Worm (Caenorhabditis elegans): ENCODE measurements around the gene F09C6.16.

F09C6.16 gene

ce11 chrV:16904612-16905011, 5.2 kb downstream of the F09C6.16 start, which contains the start of gene nhr-262:
Gene nhr-262 (plus strand): TSS chrV:16904912.
- TF ChIP-seq egl-27 (tag; optimal IDR thresholded peaks at IDR 0.05) (no peak), ceh-16 (tag; optimal IDR thresholded peaks at IDR 0.05) (no peak), lsy-12 (tag; optimal IDR thresholded peaks at IDR 0.05) (no peak), nhr-77 (tag; optimal IDR thresholded peaks at IDR 0.05) (no peak), nhr-67 (tag; optimal IDR thresholded peaks at IDR 0.05) (no peak), elt-3 (tag; optimal IDR thresholded peaks at IDR 0.05) (no peak), nhr-43 (tag; optimal IDR thresholded peaks at IDR 0.05; ENCODE audit: poor library complexity, severe bottlenecking) (no peak), nfya-1 (tag; optimal IDR thresholded peaks at IDR 0.05; ENCODE audit: insufficient read depth) (no peak), nhr-76 (tag; optimal IDR thresholded peaks at IDR 0.05) (no peak), ztf-4 (tag; optimal IDR thresholded peaks at IDR 0.05) (no peak), pqm-1 (tag; optimal IDR thresholded peaks at IDR 0.05) (no peak), eor-1 (tag; optimal IDR thresholded peaks at IDR 0.05) (no peak), ceh-28 (tag; optimal IDR thresholded peaks at IDR 0.05) (no peak), nhr-11 (tag; optimal IDR thresholded peaks at IDR 0.05) (no peak)

- TF ChIP-seq mdl-1 (tag; optimal IDR thresholded peaks at IDR 0.05) (no peak), ztf-4 (tag; optimal IDR thresholded peaks at IDR 0.05) (no peak), jun-1 (tag; optimal IDR thresholded peaks at IDR 0.05) (no peak), fos-1 (tag; optimal IDR thresholded peaks at IDR 0.05) (no peak), elt-1 (tag; optimal IDR thresholded peaks at IDR 0.05) (no peak), ztf-11 (tag; optimal IDR thresholded peaks at IDR 0.05) (no peak), mml-1 (tag; optimal IDR thresholded peaks at IDR 0.05) (no peak), ceh-16 (tag; optimal IDR thresholded peaks at IDR 0.05) (no peak), nfya-1 (tag; optimal IDR thresholded peaks at IDR 0.05; ENCODE audit: insufficient read depth) (no peak), ceh-82 (tag; optimal IDR thresholded peaks at IDR 0.05) (no peak), nhr-28 (tag; optimal IDR thresholded peaks at IDR 0.05) (no peak), skn-1 (tag; optimal IDR thresholded peaks at IDR 0.05) (no peak), nhr-25 (tag; optimal IDR thresholded peaks at IDR 0.05) (no peak), nhr-12 (tag; optimal IDR thresholded peaks at IDR 0.05) (no peak), nhr-237 (tag; optimal IDR thresholded peaks at IDR 0.05) (no peak), hmg-11 (tag; optimal IDR thresholded peaks at IDR 0.05) (no peak), lin-39 (tag; optimal IDR thresholded peaks at IDR 0.05) (no peak), nhr-67 (tag; optimal IDR thresholded peaks at IDR 0.05) (no peak), nhr-23 (tag; optimal IDR thresholded peaks at IDR 0.05) (no peak), lin-15B (tag; optimal IDR thresholded peaks at IDR 0.05) (no peak)
These were observed 7.0 kb downstream of the F09C6.16 start, which contains the start of gene srd-68 for ce11 chrV:16902726-16903125. Gene srd-68 (minus strand): TSS chrV:16902826.

- TF ChIP-seq egl-5 (tag; optimal IDR thresholded peaks at IDR 0.05) (no peak), R02D3.7 (tag; optimal IDR thresholded peaks at IDR 0.05) (no peak), aly-2 (tag; optimal IDR thresholded peaks at IDR 0.05) (no peak), nhr-237 (tag; optimal IDR thresholded peaks at IDR 0.05) (no peak)
These were observed 10.4 kb downstream of the F09C6.16 start, which contains the start of gene fbxa-45 for ce11 chrV:16899355-16899754. Gene fbxa-45 (minus strand): TSS chrV:16899455.

- TF ChIP-seq ceh-28 (tag; optimal IDR thresholded peaks at IDR 0.05) (no peak), jun-1 (tag; optimal IDR thresholded peaks at IDR 0.05) (no peak), nhr-77 (tag; optimal IDR thresholded peaks at IDR 0.05) (no peak), pha-4 (tag; optimal IDR thresholded peaks at IDR 0.05) (no peak), skn-1 (tag; optimal IDR thresholded peaks at IDR 0.05) (no peak), elt-1 (tag; optimal IDR thresholded peaks at IDR 0.05) (no peak), elt-3 (tag; optimal IDR thresholded peaks at IDR 0.05) (no peak), zag-1 (tag; optimal IDR thresholded peaks at IDR 0.05) (no peak), nhr-25 (tag; optimal IDR thresholded peaks at IDR 0.05) (no peak), hmg-11 (tag; optimal IDR thresholded peaks at IDR 0.05) (no peak), nhr-28 (tag; optimal IDR thresholded peaks at IDR 0.05) (no peak), mml-1 (tag; optimal IDR thresholded peaks at IDR 0.05) (no peak), fkh-2 (tag; optimal IDR thresholded peaks at IDR 0.05) (no peak), nhr-23 (tag; optimal IDR thresholded peaks at IDR 0.05) (no peak), elt-2 (tag; optimal IDR thresholded peaks at IDR 0.05) (no peak), mdl-1 (tag; optimal IDR thresholded peaks at IDR 0.05) (no peak), R02D3.7 (tag; optimal IDR thresholded peaks at IDR 0.05) (no peak), snpc-4 (tag; optimal IDR thresholded peaks at IDR 0.05) (no peak), unc-62 (GFP tag; optimal IDR thresholded peaks at IDR 0.05) (no peak), ceh-9 (tag; optimal IDR thresholded peaks at IDR 0.05) (no peak)
These were observed 16.3 kb downstream of the F09C6.16 start, which contains the start of gene F09C6.15 for ce11 chrV:16893440-16893839. Gene F09C6.15 (plus strand): TSS chrV:16893740.
